Fruit fly (Drosophila melanogaster): ENCODE results near the gene Kap3.

DNA sequence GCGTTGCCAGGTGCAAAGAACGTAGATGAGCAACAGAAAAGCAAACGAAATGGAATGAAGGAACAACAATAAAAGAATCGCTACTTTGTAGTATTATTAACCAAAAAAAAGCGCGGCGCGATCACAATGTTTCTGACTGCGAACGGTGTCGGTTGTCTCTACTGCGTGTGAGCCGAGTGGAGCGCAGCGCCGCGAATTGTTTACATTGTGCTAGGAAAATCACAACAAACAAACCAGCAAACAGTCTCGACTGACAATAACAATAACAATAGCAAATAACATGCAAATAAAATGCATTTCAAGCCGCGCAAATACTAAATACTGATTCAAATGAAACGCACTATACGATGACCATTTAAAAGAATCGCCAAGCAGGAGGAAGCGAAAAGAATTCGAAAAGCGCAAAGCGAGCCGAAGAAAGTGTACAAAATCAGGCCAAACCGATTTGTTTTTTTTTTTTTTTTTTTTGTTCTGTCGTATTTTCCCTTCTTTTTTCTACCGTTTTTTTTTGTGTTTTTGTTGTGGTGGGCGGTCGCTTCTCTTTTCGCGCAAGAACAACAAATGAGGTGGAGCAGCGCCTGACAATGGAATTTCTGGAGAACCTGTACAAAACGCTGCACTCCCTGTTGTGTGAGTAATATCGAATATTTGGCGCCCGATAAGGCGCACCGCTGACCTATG lies at the start of gene Kap3, which contains the start of gene CG34348:
- TF ChIP-seq brk (GFP tag; optimal IDR thresholded peaks at IDR 0.05) = no peak
- no peak for TF ChIP-seq ey (GFP tag; optimal IDR thresholded peaks at IDR 0.05)
- TF ChIP-seq Hr83 (GFP tag; optimal IDR thresholded peaks at IDR 0.05; ENCODE audit: poor library complexity, severe bottlenecking) = no peak
- TF ChIP-seq psq (GFP tag; optimal IDR thresholded peaks at IDR 0.05) = peak; percentile 75
- no peak for TF ChIP-seq CG32264 (GFP tag; optimal IDR thresholded peaks at IDR 0.05)
- TF ChIP-seq rgr (GFP tag; optimal IDR thresholded peaks at IDR 0.05) = no peak
- TF ChIP-seq pan (optimal IDR thresholded peaks at IDR 0.05) = no peak
- no peak for TF ChIP-seq Mio (GFP tag; optimal IDR thresholded peaks at IDR 0.05)
- no peak for TF ChIP-seq fru (GFP tag; optimal IDR thresholded peaks at IDR 0.05)
- TF ChIP-seq sage (GFP tag; optimal IDR thresholded peaks at IDR 0.05) = no peak
- TF ChIP-seq Dfd (GFP tag; optimal IDR thresholded peaks at IDR 0.05) = no peak
- no peak for TF ChIP-seq usp (GFP tag; optimal IDR thresholded peaks at IDR 0.05)
- TF ChIP-seq Abd-B (GFP tag; optimal IDR thresholded peaks at IDR 0.05) = no peak
